Fruit fly (Drosophila melanogaster) whole organism, embryonic: ENCODE measurements around the gene nonC.
A peak's percentile ranks its signal among the peaks of the same experiment; 100 is the strongest.

ENCODE experiments used
- ATbp ChIP-seq: fragments of 200-800 bp; sonication (Bioruptor generic); optimal IDR thresholded peaks from 2 replicates; lab custom pipeline; 2017; ENCODE audit warnings: missing biosample characterization, mild to moderate bottlenecking, missing genetic modification characterization, missing genetic modification reagents
- Atf-2 ChIP-seq: fragments of 200-800 bp; sonication (Bioruptor generic); optimal IDR thresholded peaks from 2 replicates; lab custom pipeline; 2016; ENCODE audit warnings: missing biosample characterization, missing genetic modification characterization
- CG10366 ChIP-seq: fragments of 200-800 bp; sonication (Bioruptor generic); IDR thresholded peaks from 2 replicates; pipeline ENCODE4 v1.3.6; 2022; ENCODE audit warnings: missing biosample characterization, missing genetic modification characterization
- CG11456 ChIP-seq: fragments of 200-800 bp; sonication (Bioruptor generic); IDR thresholded peaks from 3 replicates; pipeline ENCODE4 v1.3.6; 2022; ENCODE audit warnings: missing biosample characterization, missing genetic modification characterization
- CG12659 ChIP-seq: fragments of 200-800 bp; sonication (Bioruptor generic); optimal IDR thresholded peaks from 3 replicates; lab custom pipeline; 2017; ENCODE audit warnings: mild to moderate bottlenecking, missing biosample characterization, missing genetic modification reagents, missing genetic modification characterization
- CG13624 ChIP-seq: fragments of 200-800 bp; sonication (Bioruptor generic); optimal IDR thresholded peaks from 2 replicates; lab custom pipeline; 2016; ENCODE audit warnings: missing biosample characterization, missing genetic modification characterization
- CG13894 ChIP-seq: fragments of 200-800 bp; sonication (Bioruptor generic); optimal IDR thresholded peaks from 3 replicates; lab custom pipeline; 2018; ENCODE audit warnings: missing biosample characterization, mild to moderate bottlenecking, missing genetic modification characterization, moderate library complexity
- CG14050 ChIP-seq: fragments of 200-800 bp; sonication (Bioruptor generic); IDR thresholded peaks from 3 replicates; pipeline ENCODE4 v1.3.6; 2022; ENCODE audit warnings: missing biosample characterization, missing genetic modification characterization
- CG1529 ChIP-seq: fragments of 200-800 bp; sonication (Bioruptor generic); optimal IDR thresholded peaks from 3 replicates; lab custom pipeline; 2018; ENCODE audit warnings: missing biosample characterization, missing genetic modification characterization
- CG17802 ChIP-seq: fragments of 200-800 bp; sonication (Bioruptor generic); optimal IDR thresholded peaks from 2 replicates; lab custom pipeline; 2018; ENCODE audit warnings: missing biosample characterization, mild to moderate bottlenecking, missing genetic modification characterization, moderate library complexity
- CG2129 ChIP-seq: fragments of 200-800 bp; sonication (Bioruptor generic); IDR thresholded peaks from 2 replicates; pipeline ENCODE4 v1.3.6; 2022; ENCODE audit warnings: missing biosample characterization, missing genetic modification characterization; ENCODE audit not compliant: partially characterized antibody
- CG2889 ChIP-seq: fragments of 200-800 bp; sonication (Bioruptor generic); IDR thresholded peaks from 3 replicates; pipeline ENCODE4 v1.3.6; 2022; ENCODE audit warnings: missing biosample characterization, missing genetic modification characterization
- CG31365 ChIP-seq: fragments of 200-800 bp; sonication (Bioruptor generic); optimal IDR thresholded peaks from 2 replicates; lab custom pipeline; 2018; ENCODE audit warnings: missing biosample characterization, mild to moderate bottlenecking, missing genetic modification characterization
- CG31388 ChIP-seq: fragments of 200-800 bp; sonication (Bioruptor generic); optimal IDR thresholded peaks from 2 replicates; lab custom pipeline; 2016; ENCODE audit warnings: missing biosample characterization, missing genetic modification characterization
- CG4328 ChIP-seq: fragments of 200-800 bp; sonication (Bioruptor generic); optimal IDR thresholded peaks from 3 replicates; lab custom pipeline; 2017; ENCODE audit warnings: missing biosample characterization, missing genetic modification reagents, missing genetic modification characterization
- CG6272 ChIP-seq: fragments of 200-800 bp; sonication (Bioruptor generic); IDR thresholded peaks from 2 replicates; pipeline ENCODE4 v1.3.6; 2022; ENCODE audit warnings: missing biosample characterization, missing genetic modification characterization
- CG6765 ChIP-seq: fragments of 200-800 bp; sonication (Bioruptor generic); optimal IDR thresholded peaks from 3 replicates; lab custom pipeline; 2017; ENCODE audit warnings: missing biosample characterization, mild to moderate bottlenecking, missing genetic modification characterization
- Chrac-16 ChIP-seq: fragments of 200-800 bp; sonication (Bioruptor generic); optimal IDR thresholded peaks from 3 replicates; lab custom pipeline; 2016; ENCODE audit warnings: missing biosample characterization, missing genetic modification characterization
- Fer1 ChIP-seq: fragments of 200-800 bp; sonication (Bioruptor generic); optimal IDR thresholded peaks from 2 replicates; lab custom pipeline; 2017; ENCODE audit warnings: missing biosample characterization, mild to moderate bottlenecking, missing genetic modification characterization
- Gug ChIP-seq: fragments of 200-800 bp; sonication (Bioruptor generic); IDR thresholded peaks from 4 replicates; pipeline ENCODE4 v1.3.6; 2022; ENCODE audit warnings: missing biosample characterization, missing genetic modification characterization
- HLH54F ChIP-seq: fragments of 200-800 bp; sonication (Bioruptor generic); optimal IDR thresholded peaks from 3 replicates; lab custom pipeline; 2016; ENCODE audit warnings: missing biosample characterization, missing genetic modification characterization
- Hr3 ChIP-seq: fragments of 200-800 bp; sonication (Bioruptor generic); optimal IDR thresholded peaks from 3 replicates; lab custom pipeline; 2016; ENCODE audit warnings: missing biosample characterization, missing genetic modification characterization
- Mes4 ChIP-seq: fragments of 200-800 bp; sonication (Bioruptor generic); optimal IDR thresholded peaks from 2 replicates; lab custom pipeline; 2016; ENCODE audit warnings: missing biosample characterization, missing genetic modification characterization
- Mrtf ChIP-seq: fragments of 200-800 bp; sonication (Bioruptor generic); IDR thresholded peaks from 3 replicates; pipeline ENCODE4 v1.3.6; 2022; ENCODE audit warnings: missing biosample characterization, missing genetic modification characterization
- NK7.1 ChIP-seq: fragments of 200-800 bp; sonication (Bioruptor generic); optimal IDR thresholded peaks from 3 replicates; lab custom pipeline; 2016; ENCODE audit warnings: missing biosample characterization, missing genetic modification characterization
- Nf-YA ChIP-seq: fragments of 200-800 bp; sonication (Bioruptor generic); IDR thresholded peaks from 2 replicates; pipeline ENCODE4 v1.3.6; 2022; ENCODE audit warnings: missing biosample characterization, missing genetic modification characterization
- Trl ChIP-seq, 3 experiments: fragments of >200 bp in 2 of 3; fragments of 200-800 bp in 1 of 3; sonication (Bioruptor generic) in 1 of 3; optimal IDR thresholded peaks; 2 replicates in 1 of 3; 3 replicates in 2 of 3; lab custom pipeline; 2016 to 2017; ENCODE audit warnings: missing biosample characterization in 1 of 3, missing genetic modification characterization in 1 of 3
- bcd ChIP-seq: fragments of 200-800 bp; sonication (Bioruptor generic); optimal IDR thresholded peaks from 2 replicates; lab custom pipeline; 2017; ENCODE audit warnings: missing biosample characterization, mild to moderate bottlenecking, missing genetic modification characterization
- gcm2 ChIP-seq: fragments of 200-800 bp; sonication (Bioruptor generic); optimal IDR thresholded peaks from 2 replicates; lab custom pipeline; 2016; ENCODE audit warnings: missing biosample characterization, missing genetic modification characterization
- kay ChIP-seq: fragments of 200-800 bp; sonication (Bioruptor generic); optimal IDR thresholded peaks from 2 replicates; lab custom pipeline; 2016; ENCODE audit warnings: missing biosample characterization, missing genetic modification characterization
- lbe ChIP-seq: fragments of 200-800 bp; sonication (Bioruptor generic); optimal IDR thresholded peaks from 2 replicates; lab custom pipeline; 2016; ENCODE audit warnings: missing biosample characterization, mild to moderate bottlenecking, missing genetic modification characterization
- mld ChIP-seq: fragments of 200-800 bp; sonication (Bioruptor generic); IDR thresholded peaks from 3 replicates; pipeline ENCODE4 v1.3.6; 2022; ENCODE audit warnings: missing biosample characterization, missing genetic modification characterization; ENCODE audit not compliant: partially characterized antibody
- sd ChIP-seq: fragments of 200-800 bp; sonication (Bioruptor generic); optimal IDR thresholded peaks from 3 replicates; lab custom pipeline; 2018; ENCODE audit warnings: missing biosample characterization, mild to moderate bottlenecking, missing genetic modification characterization, moderate library complexity
- sima ChIP-seq: fragments of 200-800 bp; sonication (Bioruptor generic); optimal IDR thresholded peaks from 2 replicates; lab custom pipeline; 2016; ENCODE audit warnings: missing biosample characterization, missing genetic modification characterization
- sisA ChIP-seq: fragments of 200-800 bp; sonication (Bioruptor generic); IDR thresholded peaks from 2 replicates; pipeline ENCODE4 v1.3.6; 2022; ENCODE audit warnings: missing biosample characterization, missing genetic modification characterization
- sug ChIP-seq: fragments of 200-800 bp; optimal IDR thresholded peaks from 2 replicates; lab custom pipeline; 2019; ENCODE audit warnings: missing biosample characterization, mild to moderate bottlenecking, missing genetic modification characterization, moderate library complexity
- trem ChIP-seq: fragments of 200-800 bp; optimal IDR thresholded peaks from 3 replicates; lab custom pipeline; 2019; ENCODE audit warnings: missing biosample characterization, mild to moderate bottlenecking, missing genetic modification characterization, moderate library complexity
- wdn ChIP-seq: fragments of 200-800 bp; sonication (Bioruptor generic); IDR thresholded peaks from 2 replicates; pipeline ENCODE4 v1.3.6; 2022; ENCODE audit warnings: missing biosample characterization, missing genetic modification characterization
- zfh1 ChIP-seq: fragments of 200-800 bp; sonication (Bioruptor generic); IDR thresholded peaks from 3 replicates; pipeline ENCODE4 v1.3.6; 2022; ENCODE audit warnings: missing biosample characterization, missing genetic modification characterization

nonC gene

dm6 chrX:6804485-6805295 lies 19.6 kb upstream of the nonC start (continued):
- TF ChIP-seq trem (tag; lab: Kevin White, UChicago), result peak; percentile 59
- TF ChIP-seq bcd (GFP tag; lab: Kevin White, UChicago), result no peak
- peak; percentile 41 for TF ChIP-seq CG13624 (GFP tag; lab: Kevin White, UChicago)
- TF ChIP-seq gcm2, result no peak
- TF ChIP-seq lbe (GFP tag; lab: Kevin White, UChicago), result peak; percentile 95
- peak; percentile 70 for TF ChIP-seq HLH54F (GFP tag; lab: Kevin White, UChicago)
- peak; percentile 67 for TF ChIP-seq CG1529 (GFP tag; lab: Kevin White, UChicago)
- peak; percentile 18 for TF ChIP-seq CG31365 (tag; lab: Kevin White, UChicago)
- TF ChIP-seq Chrac-16 (GFP tag; lab: Kevin White, UChicago), result peak; percentile 77
- TF ChIP-seq CG6272 (GFP tag; lab: Robert Waterston, UW), result peak; percentile 80
- TF ChIP-seq Nf-YA (GFP tag; lab: Robert Waterston, UW), result peak; percentile 79
- peak; percentile 74 for TF ChIP-seq CG12659 (GFP tag; lab: Kevin White, UChicago)
- no peak for TF ChIP-seq CG6765 (GFP tag; lab: Kevin White, UChicago)
- no peak for TF ChIP-seq sima
- peak; percentile 89 for TF ChIP-seq CG10366 (GFP tag; lab: Robert Waterston, UW)
- peak; percentile 89 for TF ChIP-seq sisA

DNA sequence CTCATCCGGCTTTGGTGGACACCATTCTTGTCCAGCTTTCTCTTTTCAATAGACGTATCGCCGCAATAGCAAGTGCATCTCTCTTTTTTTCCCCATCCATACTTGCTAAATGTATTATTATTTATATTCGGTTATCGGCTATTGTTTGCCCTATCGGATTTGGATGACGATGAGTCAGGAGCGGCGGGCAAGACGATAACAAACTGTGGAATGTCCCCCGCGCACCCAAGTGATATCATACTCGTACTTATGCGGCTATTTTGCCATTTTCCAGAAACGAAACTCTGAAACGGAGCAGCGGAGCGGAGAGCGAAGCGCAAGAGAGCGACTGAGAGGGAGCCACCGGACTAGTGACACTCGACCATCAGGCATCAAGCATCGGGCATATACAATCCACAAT lies 18.9 kb upstream of the nonC start:
- TF ChIP-seq ATbp (no peak), sd (peak; percentile 98), sug (tag; lab: Kevin White, UChicago) (peak; percentile 89), Trl (optimal IDR thresholded peaks at IDR 0.05; lab: Kevin White, UChicago) (peak; percentile 28 to 41), Trl (GFP tag; optimal IDR thresholded peaks at IDR 0.05; lab: Kevin White, UChicago) (no peak), kay (peak; percentile 50)
- TF ChIP-seq, all 482 proteins: peak for 4

DNA sequence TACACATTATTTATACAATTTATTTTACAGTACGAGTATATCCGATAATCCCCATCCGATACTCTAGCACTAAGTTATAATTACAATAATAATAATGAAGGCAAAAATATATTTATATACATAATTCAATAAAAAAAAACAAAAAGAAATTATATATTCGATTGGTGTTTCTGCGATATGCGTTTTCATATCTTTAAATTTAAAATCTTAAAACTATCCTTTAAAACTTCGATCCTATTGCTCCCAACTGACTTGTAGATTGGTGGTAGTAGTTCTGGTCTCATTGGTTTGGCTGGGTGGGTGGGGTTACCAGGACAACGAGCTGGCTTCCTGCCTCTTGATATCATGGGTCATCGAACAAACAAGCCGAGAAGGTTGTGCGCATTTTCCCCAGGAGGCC lies 10.6 kb upstream of the nonC start, which contains the start of gene iav:
TSS of gene iav (plus strand) at position 301 of the 400 bp plus-strand sequence.
- TF ChIP-seq Gug (GFP tag; lab: Robert Waterston, UW) (no peak), wdn (GFP tag; lab: Robert Waterston, UW) (no peak), Mrtf (no peak), CG4328 (GFP tag; lab: Kevin White, UChicago) (no peak), CG31388 (no peak), CG11456 (GFP tag; lab: Robert Waterston, UW) (no peak), CG14050 (GFP tag; lab: Robert Waterston, UW) (no peak), CG17802 (tag; lab: Kevin White, UChicago) (no peak), mld (no peak), Atf-2 (GFP tag; lab: Kevin White, UChicago) (no peak), Fer1 (no peak), Chrac-16 (GFP tag; lab: Kevin White, UChicago) (no peak), CG13894 (no peak), NK7.1 (GFP tag; lab: Kevin White, UChicago) (no peak), CG2889 (GFP tag; lab: Robert Waterston, UW) (no peak), Mes4 (GFP tag; lab: Kevin White, UChicago) (no peak), CG2129 (GFP tag; lab: Robert Waterston, UW) (no peak), Hr3 (GFP tag; lab: Kevin White, UChicago) (no peak), zfh1 (GFP tag; lab: Robert Waterston, UW) (no peak)
